Worm (Caenorhabditis elegans) whole organism, young adult: ENCODE measurements around the gene atp-5.

Source experiments
- B0035.1 ChIP-seq: sonication (generic microtip); optimal IDR thresholded peaks from 2 replicates; lab custom pipeline; 2016; ENCODE audit warnings: missing genetic modification characterization, mild to moderate bottlenecking, missing compliant biosample characterization, missing genotype, missing genetic modification reagents
- F10E7.11 ChIP-seq: sonication (generic microtip); optimal IDR thresholded peaks from 2 replicates; lab custom pipeline; 2017; ENCODE audit warnings: mild to moderate bottlenecking, missing genetic modification characterization, moderate library complexity, missing compliant biosample characterization
- F49E8.2 ChIP-seq: sonication (generic microtip); optimal IDR thresholded peaks from 3 replicates; lab custom pipeline; 2017; ENCODE audit warnings: missing genetic modification characterization, mild to moderate bottlenecking, missing compliant biosample characterization, antibody characterized with exemption, moderate library complexity; ENCODE audit not compliant: insufficient read depth
- F57A8.1 ChIP-seq: fragments of 200-800 bp; sonication (Bioruptor generic); optimal IDR thresholded peaks from 2 replicates; lab custom pipeline; 2018; ENCODE audit warnings: mild to moderate bottlenecking, missing genetic modification characterization, moderate library complexity, missing compliant biosample characterization
- K11D2.4 ChIP-seq: fragments of 200-800 bp; sonication (Bioruptor generic); IDR thresholded peaks from 2 replicates; pipeline ENCODE4 v1.3.6; 2022; ENCODE audit warnings: missing genetic modification reagents, missing genetic modification characterization, missing compliant biosample characterization
- K12H6.12 ChIP-seq: fragments of 200-800 bp; sonication (Bioruptor generic); optimal IDR thresholded peaks from 2 replicates; lab custom pipeline; 2018; ENCODE audit warnings: mild to moderate bottlenecking, missing genetic modification characterization, missing compliant biosample characterization
- Y95B8A.8 ChIP-seq: fragments of 200-800 bp; sonication (Bioruptor generic); IDR thresholded peaks from 2 replicates; pipeline ENCODE4 v1.3.6; 2022; ENCODE audit warnings: missing genetic modification reagents, missing genetic modification characterization, missing compliant biosample characterization
- athp-1 ChIP-seq: sonication (generic microtip); optimal IDR thresholded peaks from 2 replicates; lab custom pipeline; 2017; ENCODE audit warnings: mild to moderate bottlenecking, missing genetic modification characterization, missing compliant biosample characterization
- attf-5 ChIP-seq: fragments of 200-800 bp; sonication (Bioruptor generic); optimal IDR thresholded peaks from 2 replicates; lab custom pipeline; 2018; ENCODE audit warnings: mild to moderate bottlenecking, missing genetic modification characterization, missing compliant biosample characterization
- ceh-100 ChIP-seq: fragments of 200-800 bp; sonication (Bioruptor generic); IDR thresholded peaks from 2 replicates; pipeline ENCODE4 v1.3.6; 2022; ENCODE audit warnings: missing genetic modification reagents, missing genetic modification characterization, missing compliant biosample characterization
- ceh-27 ChIP-seq: fragments of 200-800 bp; sonication (Bioruptor generic); optimal IDR thresholded peaks from 2 replicates; lab custom pipeline; 2018; ENCODE audit warnings: mild to moderate bottlenecking, missing genetic modification characterization, moderate library complexity, missing compliant biosample characterization
- ceh-40 ChIP-seq: fragments of 200-800 bp; sonication (Bioruptor generic); IDR thresholded peaks from 2 replicates; pipeline ENCODE4 v1.3.6; 2022; ENCODE audit warnings: missing genetic modification characterization, missing compliant biosample characterization
- ceh-58 ChIP-seq: fragments of 200-800 bp; sonication (Bioruptor generic); IDR thresholded peaks from 2 replicates; pipeline ENCODE4 v1.3.6; 2022; ENCODE audit warnings: missing genetic modification characterization, missing compliant biosample characterization
- dpff-1 ChIP-seq: sonication (generic microtip); optimal IDR thresholded peaks from 2 replicates; lab custom pipeline; 2017; ENCODE audit warnings: mild to moderate bottlenecking, missing genetic modification characterization, missing compliant biosample characterization
- dpl-1 ChIP-seq: fragments of 150-350 bp; optimal IDR thresholded peaks from 2 replicates; lab custom pipeline; 2014; ENCODE audit warnings: missing biosample characterization, missing genetic modification reagents, missing genetic modification characterization
- efl-1 ChIP-seq: fragments of 150-350 bp; optimal IDR thresholded peaks from 2 replicates; lab custom pipeline; 2014; ENCODE audit warnings: missing biosample characterization, missing genetic modification reagents, missing genetic modification characterization
- him-1 ChIP-seq: sonication (generic microtip); optimal IDR thresholded peaks from 2 replicates; lab custom pipeline; 2016; ENCODE audit warnings: missing genotype, missing genetic modification reagents, missing genetic modification characterization, missing compliant biosample characterization
- hrde-1 ChIP-seq: sonication (generic microtip); optimal IDR thresholded peaks from 2 replicates; lab custom pipeline; 2016; ENCODE audit warnings: missing genetic modification characterization, mild to moderate bottlenecking, missing compliant biosample characterization, moderate library complexity, missing genotype, missing genetic modification reagents, borderline replicate concordance
- hsf-1 ChIP-seq: fragments of 200-800 bp; sonication (Bioruptor generic); IDR thresholded peaks from 2 replicates; pipeline ENCODE4 v1.3.6; 2022; ENCODE audit warnings: missing genetic modification reagents, missing genetic modification characterization, missing compliant biosample characterization
- lag-1 ChIP-seq: fragments of 200-800 bp; sonication (Bioruptor generic); IDR thresholded peaks from 2 replicates; pipeline ENCODE4 v1.3.6; 2022; ENCODE audit warnings: missing genetic modification reagents, missing genetic modification characterization, missing compliant biosample characterization
- lin-26 ChIP-seq: fragments of 200-800 bp; sonication (Bioruptor generic); IDR thresholded peaks from 2 replicates; pipeline ENCODE4 v1.3.6; 2022; ENCODE audit warnings: missing genetic modification reagents, missing genetic modification characterization, missing compliant biosample characterization
- lin-35 ChIP-seq, 3 experiments: fragments of 150-350 bp in 2 of 3; sonication (generic microtip) in 1 of 3; optimal IDR thresholded peaks; 2 replicates each; lab custom pipeline; 2014 to 2018; ENCODE audit warnings: missing biosample characterization in 3 of 3, missing genetic modification characterization in 3 of 3, missing genetic modification reagents in 3 of 3
- lir-1 ChIP-seq: fragments of 200-800 bp; sonication (Bioruptor generic); conservative IDR thresholded peaks from 2 replicates; pipeline ENCODE4 v1.3.6; 2022; ENCODE audit warnings: missing genetic modification reagents, missing genetic modification characterization, missing compliant biosample characterization
- madf-3 ChIP-seq: fragments of 200-800 bp; sonication (Bioruptor generic); IDR thresholded peaks from 2 replicates; pipeline ENCODE4 v1.3.6; 2022; ENCODE audit warnings: missing genetic modification reagents, missing genetic modification characterization, missing compliant biosample characterization
- madf-6 ChIP-seq: fragments of 200-800 bp; sonication (Bioruptor generic); IDR thresholded peaks from 2 replicates; pipeline ENCODE4 v1.3.6; 2022; ENCODE audit warnings: missing genetic modification reagents, missing genetic modification characterization, missing compliant biosample characterization
- madf-8 ChIP-seq: fragments of 200-800 bp; sonication (Bioruptor generic); conservative IDR thresholded peaks from 2 replicates; pipeline ENCODE4 v1.3.6; 2022; ENCODE audit warnings: missing genetic modification reagents, missing genetic modification characterization, missing compliant biosample characterization
- mcd-1 ChIP-seq: fragments of 200-800 bp; sonication (Bioruptor generic); IDR thresholded peaks from 2 replicates; pipeline ENCODE4 v1.3.6; 2022; ENCODE audit warnings: missing genetic modification reagents, missing genetic modification characterization, missing compliant biosample characterization
- nfya-2 ChIP-seq: fragments of 200-800 bp; sonication (Bioruptor generic); IDR thresholded peaks from 2 replicates; pipeline ENCODE4 v1.3.6; 2022; ENCODE audit warnings: missing genetic modification reagents, missing genetic modification characterization, missing compliant biosample characterization
- nhr-120 ChIP-seq: fragments of 200-800 bp; sonication (Bioruptor generic); IDR thresholded peaks from 2 replicates; pipeline ENCODE4 v1.3.6; 2022; ENCODE audit warnings: missing genetic modification characterization, missing compliant biosample characterization
- nhr-179 ChIP-seq: sonication (generic microtip); optimal IDR thresholded peaks from 2 replicates; lab custom pipeline; 2016; ENCODE audit warnings: mild to moderate bottlenecking, missing genetic modification characterization, missing compliant biosample characterization
- nhr-80 ChIP-seq: sonication (generic microtip); optimal IDR thresholded peaks from 2 replicates; lab custom pipeline; 2016; ENCODE audit warnings: missing genetic modification characterization, missing compliant biosample characterization
- rcor-1 ChIP-seq: fragments of 200-800 bp; sonication (Bioruptor generic); IDR thresholded peaks from 2 replicates; pipeline ENCODE4 v1.3.6; 2022; ENCODE audit warnings: missing genetic modification reagents, missing genetic modification characterization, missing compliant biosample characterization
- snpc-1.3 ChIP-seq: sonication (generic microtip); optimal IDR thresholded peaks from 2 replicates; lab custom pipeline; 2017; ENCODE audit warnings: missing genetic modification characterization, mild to moderate bottlenecking, missing compliant biosample characterization, antibody characterized with exemption, moderate library complexity, missing genotype, missing genetic modification reagents; ENCODE audit not compliant: insufficient read depth
- somi-1 ChIP-seq: fragments of 200-800 bp; sonication (Bioruptor generic); optimal IDR thresholded peaks from 2 replicates; lab custom pipeline; 2018; ENCODE audit warnings: mild to moderate bottlenecking, missing genetic modification characterization, missing compliant biosample characterization
- sptf-2 ChIP-seq: fragments of 200-800 bp; sonication (Bioruptor generic); optimal IDR thresholded peaks from 2 replicates; lab custom pipeline; 2018; ENCODE audit warnings: mild to moderate bottlenecking, missing genetic modification characterization, missing compliant biosample characterization
- unc-130 ChIP-seq: sonication (generic microtip); optimal IDR thresholded peaks from 2 replicates; lab custom pipeline; 2016; ENCODE audit warnings: missing genetic modification reagents, missing genetic modification characterization, missing compliant biosample characterization
- xnd-1 ChIP-seq: sonication (generic microtip); optimal IDR thresholded peaks from 2 replicates; lab custom pipeline; 2016; ENCODE audit warnings: missing genotype, missing genetic modification reagents, missing genetic modification characterization, missing compliant biosample characterization
- zfh-2 ChIP-seq: fragments of 200-800 bp; sonication (Bioruptor generic); conservative IDR thresholded peaks from 2 replicates; pipeline ENCODE4 v1.3.6; 2022; ENCODE audit warnings: missing genetic modification reagents, missing genetic modification characterization, missing compliant biosample characterization
- ztf-18 ChIP-seq: sonication (generic microtip); optimal IDR thresholded peaks from 2 replicates; lab custom pipeline; 2016; ENCODE audit warnings: missing genotype, mild to moderate bottlenecking, missing genetic modification characterization, missing compliant biosample characterization
- ztf-22 ChIP-seq: fragments of 200-800 bp; sonication (Bioruptor generic); optimal IDR thresholded peaks from 2 replicates; lab custom pipeline; 2018; ENCODE audit warnings: mild to moderate bottlenecking, missing genetic modification characterization, moderate library complexity, missing compliant biosample characterization
- ztf-26 ChIP-seq: sonication (generic microtip); optimal IDR thresholded peaks from 2 replicates; lab custom pipeline; 2017; ENCODE audit warnings: missing genetic modification characterization, missing compliant biosample characterization
- ztf-3 ChIP-seq: fragments of 200-800 bp; sonication (Bioruptor generic); optimal IDR thresholded peaks from 2 replicates; lab custom pipeline; 2018; ENCODE audit warnings: mild to moderate bottlenecking, missing genetic modification characterization, missing compliant biosample characterization
- ztf-6 ChIP-seq: fragments of 200-800 bp; sonication (Bioruptor generic); IDR thresholded peaks from 2 replicates; pipeline ENCODE4 v1.3.6; 2022; ENCODE audit warnings: missing genetic modification reagents, missing genetic modification characterization, missing compliant biosample characterization

atp-5 gene

ce11 chrV:11076403-11076802, 47.3 kb downstream of the atp-5 start (continued):
- TF ChIP-seq F10E7.11 (tag; lab: Kevin White, UChicago) (peak; percentile 83), unc-130 (GFP tag; lab: Kevin White, UChicago) (peak; percentile 64), nhr-120 (0 out of 2 replicates have a peak, but pooled peaks have one; percentile 32), lag-1 (GFP tag; lab: Robert Waterston, UW) (no peak), attf-5 (no peak), ztf-18 (tag; lab: Kevin White, UChicago) (no peak), lin-26 (peak; percentile 73; the same call in 1 of the 2 replicates), nhr-179 (tag; lab: Kevin White, UChicago) (peak; percentile 2), B0035.1 (tag; lab: Kevin White, UChicago) (peak; percentile 24), him-1 (tag; lab: Kevin White, UChicago) (peak; percentile 67), lir-1 (GFP tag; lab: Robert Waterston, UW) (no peak), K12H6.12 (tag; lab: Kevin White, UChicago) (no peak), ztf-22 (GFP tag; lab: Kevin White, UChicago) (no peak), rcor-1 (GFP tag; lab: Robert Waterston, UW) (peak; percentile 75; the same call in 1 of the 2 replicates)

ce11 chrV:11076028-11076402, 47.7 kb downstream of the atp-5 start:
- TF ChIP-seq efl-1 (GFP tag; lab: Kevin White, UChicago) (peak; percentile 65), madf-3 (GFP tag; lab: Robert Waterston, UW) (no peak), madf-8 (GFP tag; lab: Robert Waterston, UW) (peak; percentile 64), zfh-2 (no peak), athp-1 (tag; lab: Kevin White, UChicago) (no peak), Y95B8A.8 (no peak), xnd-1 (tag; lab: Kevin White, UChicago) (peak; percentile 76), snpc-1.3 (tag; lab: Kevin White, UChicago) (peak; percentile 6), ztf-26 (tag; lab: Kevin White, UChicago) (peak; percentile 11), dpff-1 (tag; lab: Kevin White, UChicago) (peak; percentile 78), hrde-1 (tag; lab: Kevin White, UChicago) (no peak), lir-1 (GFP tag; lab: Robert Waterston, UW) (no peak), lin-35 (GFP tag; optimal IDR thresholded peaks at IDR 0.05; lab: Kevin White, UChicago) (peak in 1 of 3 experiments; percentile 16), madf-6 (peak; percentile 87), K11D2.4 (GFP tag; lab: Robert Waterston, UW) (no peak), somi-1 (no peak)
- TF ChIP-seq, all 124 proteins: peak for 8

ce11 chrV:11075209-11076027, 48.2 kb downstream of the atp-5 start:
- no peak for TF ChIP-seq hsf-1 (GFP tag; lab: Robert Waterston, UW)
- TF ChIP-seq mcd-1, result peak; percentile 43; the same call in 1 of the 2 replicates
- TF ChIP-seq lag-1 (GFP tag; lab: Robert Waterston, UW), result no peak
- TF ChIP-seq hrde-1 (tag; lab: Kevin White, UChicago), result no peak
- no peak for TF ChIP-seq ceh-58 (GFP tag; lab: Robert Waterston, UW)
- TF ChIP-seq dpff-1 (tag; lab: Kevin White, UChicago), result no peak
- TF ChIP-seq nfya-2, result no peak
- peak; percentile 73 for TF ChIP-seq ceh-27 (GFP tag; lab: Kevin White, UChicago)
- TF ChIP-seq ceh-40 (GFP tag; lab: Robert Waterston, UW), result 0 out of 2 replicates have a peak, but pooled peaks have one; percentile 6
- no peak for TF ChIP-seq ceh-100 (GFP tag; lab: Robert Waterston, UW)
- no peak for TF ChIP-seq ztf-6 (GFP tag; lab: Robert Waterston, UW)
- no peak for TF ChIP-seq sptf-2
- TF ChIP-seq K12H6.12 (tag; lab: Kevin White, UChicago), result peak; percentile 31
- TF ChIP-seq lin-26, result peak; percentile 15; the same call in 1 of the 2 replicates
- no peak for TF ChIP-seq ztf-26 (tag; lab: Kevin White, UChicago)
- TF ChIP-seq somi-1, result peak; percentile 23
- no peak for TF ChIP-seq F10E7.11 (tag; lab: Kevin White, UChicago)
- TF ChIP-seq F57A8.1, result no peak
- no peak for TF ChIP-seq nhr-80 (tag; lab: Kevin White, UChicago)
- no peak for TF ChIP-seq F49E8.2 (tag; lab: Kevin White, UChicago)
- TF ChIP-seq dpl-1 (GFP tag; lab: Kevin White, UChicago), result no peak
- TF ChIP-seq ztf-3 (GFP tag; lab: Kevin White, UChicago), result no peak
